Fruit fly (Drosophila melanogaster): ENCODE results near the gene CG5151.

Gene CG5151

dm6 chr3L:16181330-16181830 is 16.9 kb upstream of the CG5151 start (continued):
- TF ChIP-seq CG4854 (GFP tag; optimal IDR thresholded peaks at IDR 0.05) (no peak), Nf-YC (tag; optimal IDR thresholded peaks at IDR 0.05) (no peak), CG2678 (tag; optimal IDR thresholded peaks at IDR 0.05) (peak; percentile 42), CG2712 (tag; optimal IDR thresholded peaks at IDR 0.05) (peak; percentile 0), CG6689 (GFP tag; IDR thresholded peaks at IDR 0.05) (peak; percentile 15; the same call in 1 of the 2 replicates), ham (GFP tag; IDR thresholded peaks at IDR 0.05) (no peak), sna (GFP tag; IDR thresholded peaks at IDR 0.05; ENCODE audit: partially characterized antibody) (no peak), CG6254 (GFP tag; optimal IDR thresholded peaks at IDR 0.05) (no peak), chn (GFP tag; optimal IDR thresholded peaks at IDR 0.05) (no peak), fd96Cb (tag; optimal IDR thresholded peaks at IDR 0.05) (peak; percentile 1), bcd (GFP tag; optimal IDR thresholded peaks at IDR 0.05) (peak; percentile 15), dmrt11E (tag; optimal IDR thresholded peaks at IDR 0.05) (peak; percentile 19), CG6765 (GFP tag; optimal IDR thresholded peaks at IDR 0.05) (no peak), fu2 (GFP tag; optimal IDR thresholded peaks at IDR 0.05) (no peak), Fer3 (tag; optimal IDR thresholded peaks at IDR 0.05) (no peak), h (optimal IDR thresholded peaks at IDR 0.05) (no peak), Scr (GFP tag; IDR thresholded peaks at IDR 0.05; ENCODE audit: partially characterized antibody) (no peak), CG10979 (tag; optimal IDR thresholded peaks at IDR 0.05) (peak; percentile 64), CG8478 (optimal IDR thresholded peaks at IDR 0.05) (no peak), pzg (GFP tag; optimal IDR thresholded peaks at IDR 0.05) (no peak), YL-1 (GFP tag; optimal IDR thresholded peaks at IDR 0.05) (no peak), ind (GFP tag; optimal IDR thresholded peaks at IDR 0.05) (no peak), CG4424 (GFP tag; optimal IDR thresholded peaks at IDR 0.05) (peak; percentile 16), pfk (GFP tag; optimal IDR thresholded peaks at IDR 0.05) (no peak), CG4404 (GFP tag; IDR thresholded peaks at IDR 0.05) (no peak), CG32772 (GFP tag; IDR thresholded peaks at IDR 0.05) (0 out of 2 replicates have a peak, but pooled peaks have one; percentile 20), Lim3 (GFP tag; IDR thresholded peaks at IDR 0.05) (no peak), sisA (GFP tag; IDR thresholded peaks at IDR 0.05) (no peak), HLH54F (GFP tag; optimal IDR thresholded peaks at IDR 0.05) (no peak), CG7839 (tag; optimal IDR thresholded peaks at IDR 0.05) (peak; percentile 66), nerfin-1 (tag; optimal IDR thresholded peaks at IDR 0.05) (peak; percentile 16), Meics (GFP tag; optimal IDR thresholded peaks at IDR 0.05) (peak; percentile 22), CG10321 (GFP tag; IDR thresholded peaks at IDR 0.05) (peak; percentile 36; the same call in 1 of the 2 replicates), phol (tag; optimal IDR thresholded peaks at IDR 0.05) (peak; percentile 74), Eip74EF (GFP tag; optimal IDR thresholded peaks at IDR 0.05) (peak in 1 of 2 experiments; percentile 15), NK7.1 (GFP tag; optimal IDR thresholded peaks at IDR 0.05) (no peak), CG10654 (GFP tag; optimal IDR thresholded peaks at IDR 0.05) (peak; percentile 3), nom (GFP tag; optimal IDR thresholded peaks at IDR 0.05) (peak; percentile 73), Abd-B (GFP tag; optimal IDR thresholded peaks at IDR 0.05) (peak; percentile 48), CG14710 (tag; optimal IDR thresholded peaks at IDR 0.05) (peak; percentile 30), Med (GFP tag) (peak; percentile 15), ranshi (GFP tag; IDR thresholded peaks at IDR 0.05) (peak; percentile 31; the same call in 1 of the 2 replicates), Spps (tag; optimal IDR thresholded peaks at IDR 0.05) (peak; percentile 18), CG18262 (tag; optimal IDR thresholded peaks at IDR 0.05) (peak; percentile 13), CG2116 (GFP tag; optimal IDR thresholded peaks at IDR 0.05) (no peak), Sin3A (optimal IDR thresholded peaks at IDR 0.05) (no peak), CG17359 (tag; optimal IDR thresholded peaks at IDR 0.05) (peak; percentile 30), bsh (GFP tag; optimal IDR thresholded peaks at IDR 0.05) (peak; percentile 10 to 20), D19A (tag; optimal IDR thresholded peaks at IDR 0.05) (peak; percentile 6), Ets65A (GFP tag) (no peak), ken (GFP tag; IDR thresholded peaks at IDR 0.05) (0 out of 3 replicates have a peak, but pooled peaks have one; percentile 40)
